Worm (Caenorhabditis elegans): ENCODE measurements around the gene Y32G9A.12.
A peak's percentile ranks its signal among the peaks of the same experiment; 100 is the strongest.

ce11 chrV:1871768-1872296, 48.2 kb downstream of the Y32G9A.12 start, which contains the start of the genes T10B5.4 and cct-7:
- TF ChIP-seq ama-1 (optimal IDR thresholded peaks at IDR 0.05) = no peak
- TF ChIP-seq tbx-2 (tag; optimal IDR thresholded peaks at IDR 0.05) = peak; percentile 96
- peak; percentile 98 for TF ChIP-seq ceh-31 (tag; optimal IDR thresholded peaks at IDR 0.05)
- no peak for TF ChIP-seq pha-4 (tag; optimal IDR thresholded peaks at IDR 0.05)
- TF ChIP-seq elt-2 (tag; optimal IDR thresholded peaks at IDR 0.05) = no peak
